Fruit fly (Drosophila melanogaster) whole organism, adult: Measurements from ENCODE around the gene P5CDh1.

Source experiments
- CG11617 ChIP-seq: fragments of 200-800 bp; sonication (Bioruptor generic); optimal IDR thresholded peaks from 2 replicates; lab custom pipeline; 2017; ENCODE audit warnings: mild to moderate bottlenecking, missing biosample characterization, missing genetic modification reagents, missing genetic modification characterization
- CG12768 ChIP-seq: fragments of 200-800 bp; sonication (Bioruptor generic); optimal IDR thresholded peaks from 2 replicates; lab custom pipeline; 2017; ENCODE audit warnings: missing biosample characterization, missing genetic modification characterization, mild to moderate bottlenecking, moderate library complexity, missing genetic modification reagents
- CG14711 ChIP-seq: fragments of 200-800 bp; sonication (Bioruptor generic); optimal IDR thresholded peaks from 2 replicates; lab custom pipeline; 2018; ENCODE audit warnings: missing biosample characterization, mild to moderate bottlenecking, missing genetic modification characterization, moderate library complexity
- CG1620 ChIP-seq: fragments of 200-800 bp; sonication (Bioruptor generic); optimal IDR thresholded peaks from 2 replicates; lab custom pipeline; 2016; ENCODE audit warnings: missing biosample characterization, missing genetic modification characterization
- CG33017 ChIP-seq: fragments of 200-800 bp; sonication (Bioruptor generic); optimal IDR thresholded peaks from 2 replicates; lab custom pipeline; 2018; ENCODE audit warnings: missing biosample characterization, mild to moderate bottlenecking, missing genetic modification characterization, moderate library complexity
- CG5204 ChIP-seq: fragments of 200-800 bp; sonication (Bioruptor generic); optimal IDR thresholded peaks from 2 replicates; lab custom pipeline; 2016; ENCODE audit warnings: missing biosample characterization, missing genetic modification characterization
- CG7045 ChIP-seq: fragments of 200-800 bp; sonication (Bioruptor generic); optimal IDR thresholded peaks from 2 replicates; lab custom pipeline; 2017; ENCODE audit warnings: missing biosample characterization, mild to moderate bottlenecking, missing genetic modification characterization
- CG7101 ChIP-seq: fragments of 200-800 bp; sonication (Bioruptor generic); optimal IDR thresholded peaks from 2 replicates; lab custom pipeline; 2018; ENCODE audit warnings: missing biosample characterization, mild to moderate bottlenecking, missing genetic modification characterization, moderate library complexity
- Clk ChIP-seq: fragments of 200-800 bp; sonication (Bioruptor generic); optimal IDR thresholded peaks from 2 replicates; lab custom pipeline; 2017; ENCODE audit warnings: missing biosample characterization, missing genetic modification characterization
- Crg-1 ChIP-seq: fragments of 200-800 bp; sonication (Bioruptor generic); optimal IDR thresholded peaks from 2 replicates; lab custom pipeline; 2016; ENCODE audit warnings: missing biosample characterization, missing genetic modification characterization
- Hr96 ChIP-seq: fragments of 200-800 bp; sonication (Bioruptor generic); optimal IDR thresholded peaks from 2 replicates; lab custom pipeline; 2016; ENCODE audit warnings: missing biosample characterization, missing genetic modification characterization
- Mnt ChIP-seq: fragments of 200-800 bp; sonication (Bioruptor generic); optimal IDR thresholded peaks from 2 replicates; lab custom pipeline; 2016; ENCODE audit warnings: missing biosample characterization, mild to moderate bottlenecking, missing genetic modification characterization
- bab1 ChIP-seq: fragments of 200-800 bp; sonication (Bioruptor generic); optimal IDR thresholded peaks from 3 replicates; lab custom pipeline; 2019; ENCODE audit warnings: missing biosample characterization, mild to moderate bottlenecking, missing genetic modification characterization, moderate library complexity
- cic ChIP-seq: fragments of 200-800 bp; sonication (Bioruptor generic); optimal IDR thresholded peaks from 2 replicates; lab custom pipeline; 2017; ENCODE audit warnings: missing biosample characterization, mild to moderate bottlenecking, missing genetic modification characterization, moderate library complexity
- cnc ChIP-seq, 2 experiments: fragments of >200 bp; optimal IDR thresholded peaks; 2 replicates each; lab custom pipeline; 2017
- kay ChIP-seq: fragments of 200-800 bp; sonication (Bioruptor generic); peaks from one replicate; lab custom pipeline; 2016; ENCODE audit warnings: missing biosample characterization, missing genetic modification characterization, borderline replicate concordance
- ovo ChIP-seq: fragments of 200-800 bp; sonication (Bioruptor generic); optimal IDR thresholded peaks from 2 replicates; lab custom pipeline; 2016; ENCODE audit warnings: missing biosample characterization, missing genetic modification characterization
- pad ChIP-seq: fragments of 200-800 bp; sonication (Bioruptor generic); optimal IDR thresholded peaks from 3 replicates; lab custom pipeline; 2017; ENCODE audit warnings: missing biosample characterization, missing genetic modification characterization, mild to moderate bottlenecking, moderate library complexity, missing genetic modification reagents
- tj ChIP-seq: fragments of 200-800 bp; sonication (Bioruptor generic); optimal IDR thresholded peaks from 3 replicates; lab custom pipeline; 2017; ENCODE audit warnings: missing biosample characterization, mild to moderate bottlenecking, missing genetic modification characterization, moderate library complexity
- toe ChIP-seq: fragments of 200-800 bp; sonication (Bioruptor generic); optimal IDR thresholded peaks from 2 replicates; lab custom pipeline; 2016; ENCODE audit warnings: missing biosample characterization, missing genetic modification characterization

The P5CDh1 gene

dm6 chr3L:21828177-21828589, 13.0 kb downstream of the P5CDh1 start, which contains the start of gene CG32448:
Gene CG32448 (minus strand): TSS chr3L:21828480.
- TF ChIP-seq Crg-1 (GFP tag; lab: Kevin White, UChicago) (no peak), CG7101 (tag; lab: Kevin White, UChicago) (peak; percentile 46), Hr96 (GFP tag; lab: Kevin White, UChicago) (peak; percentile 37), CG14711 (tag; lab: Kevin White, UChicago) (peak; percentile 24), CG7045 (GFP tag; lab: Kevin White, UChicago) (peak; percentile 13), CG12768 (GFP tag; lab: Kevin White, UChicago) (no peak), CG11617 (GFP tag; lab: Kevin White, UChicago) (peak; percentile 3), toe (no peak), tj (GFP tag; lab: Kevin White, UChicago) (no peak), CG5204 (GFP tag; lab: Kevin White, UChicago) (peak; percentile 55), ovo (GFP tag; lab: Kevin White, UChicago) (no peak), pad (GFP tag; lab: Kevin White, UChicago) (no peak), bab1 (GFP tag; lab: Kevin White, UChicago) (no peak), cic (GFP tag; lab: Kevin White, UChicago) (no peak), kay (GFP tag; lab: Kevin White, UChicago) (no peak), Mnt (peak; percentile 34), CG33017 (tag; lab: Kevin White, UChicago) (peak; percentile 10), cnc (optimal IDR thresholded peaks at IDR 0.05; lab: Kevin White, UChicago) (no peak), Clk (no peak), CG1620 (GFP tag; lab: Kevin White, UChicago) (peak; percentile 27)

DNA sequence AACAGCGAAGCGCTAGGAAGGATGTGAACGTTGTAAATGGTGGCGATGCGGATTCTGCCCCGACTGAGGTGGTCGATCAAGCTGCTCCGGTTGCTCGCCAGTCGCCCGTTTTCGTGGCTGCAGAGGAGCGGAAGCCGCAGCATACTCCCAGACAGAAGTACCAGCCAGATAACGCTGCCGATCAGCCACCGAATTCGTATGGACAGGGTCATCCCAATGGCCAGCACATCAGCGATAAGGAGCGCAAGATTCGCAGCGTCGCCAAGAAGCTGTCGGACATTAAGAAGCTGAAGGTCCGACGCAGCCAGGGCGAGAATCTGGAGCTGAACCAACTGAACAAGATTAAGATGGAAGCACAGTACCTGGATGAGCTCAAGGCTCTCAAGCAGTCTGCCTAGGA, 14.0 kb downstream of the P5CDh1 start:
- no peak for TF ChIP-seq kay (GFP tag; lab: Kevin White, UChicago)

DNA sequence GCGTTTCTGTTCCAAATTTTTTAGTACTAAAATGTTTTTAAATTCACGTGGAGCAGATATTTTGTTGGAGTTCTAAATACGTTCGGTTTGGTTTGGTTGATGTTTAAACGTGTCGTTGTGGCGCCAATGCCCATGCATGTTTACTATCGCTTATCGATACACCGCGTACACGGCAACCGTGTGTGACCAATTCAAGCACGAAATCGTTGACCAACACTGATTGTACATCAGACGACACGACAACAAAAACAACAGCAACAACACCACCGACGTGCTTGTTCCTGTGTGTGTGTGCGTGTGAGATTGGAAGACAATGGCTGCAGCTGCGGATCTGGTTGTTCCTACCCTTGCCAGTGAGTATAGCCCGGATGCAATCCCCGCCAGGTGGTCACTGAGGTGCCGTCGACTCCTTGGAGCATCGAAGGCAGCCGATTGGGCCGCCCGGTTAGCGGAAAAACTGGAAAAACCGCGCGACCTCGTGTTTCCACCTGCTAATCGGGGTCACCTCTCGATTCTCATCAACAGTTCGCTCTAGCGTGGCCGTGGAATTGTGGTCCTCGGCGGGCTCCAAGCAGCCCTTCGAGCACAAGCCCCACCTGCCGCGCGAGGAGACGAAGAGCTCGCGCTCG, 16.3 kb downstream of the P5CDh1 start, which contains the start of gene eIF2A:
TSS of gene eIF2A (plus strand) at position 16 of the 629 bp plus-strand sequence.
- TF ChIP-seq CG1620 (GFP tag; lab: Kevin White, UChicago) (peak; percentile 86), kay (GFP tag; lab: Kevin White, UChicago) (no peak), bab1 (GFP tag; lab: Kevin White, UChicago) (peak; percentile 77), Clk (peak; percentile 35), ovo (GFP tag; lab: Kevin White, UChicago) (peak; percentile 51), Hr96 (GFP tag; lab: Kevin White, UChicago) (peak; percentile 64), CG7045 (GFP tag; lab: Kevin White, UChicago) (peak; percentile 43), CG11617 (GFP tag; lab: Kevin White, UChicago) (peak; percentile 48), Mnt (peak; percentile 90), CG7101 (tag; lab: Kevin White, UChicago) (peak; percentile 76), CG33017 (tag; lab: Kevin White, UChicago) (peak; percentile 52), pad (GFP tag; lab: Kevin White, UChicago) (peak; percentile 72), Crg-1 (GFP tag; lab: Kevin White, UChicago) (peak; percentile 90), toe (peak; percentile 36), cnc (optimal IDR thresholded peaks at IDR 0.05; lab: Kevin White, UChicago) (no peak), CG5204 (GFP tag; lab: Kevin White, UChicago) (peak; percentile 34), CG14711 (tag; lab: Kevin White, UChicago) (peak; percentile 37), CG12768 (GFP tag; lab: Kevin White, UChicago) (peak; percentile 67), cic (GFP tag; lab: Kevin White, UChicago) (peak; percentile 69), tj (GFP tag; lab: Kevin White, UChicago) (no peak)

DNA sequence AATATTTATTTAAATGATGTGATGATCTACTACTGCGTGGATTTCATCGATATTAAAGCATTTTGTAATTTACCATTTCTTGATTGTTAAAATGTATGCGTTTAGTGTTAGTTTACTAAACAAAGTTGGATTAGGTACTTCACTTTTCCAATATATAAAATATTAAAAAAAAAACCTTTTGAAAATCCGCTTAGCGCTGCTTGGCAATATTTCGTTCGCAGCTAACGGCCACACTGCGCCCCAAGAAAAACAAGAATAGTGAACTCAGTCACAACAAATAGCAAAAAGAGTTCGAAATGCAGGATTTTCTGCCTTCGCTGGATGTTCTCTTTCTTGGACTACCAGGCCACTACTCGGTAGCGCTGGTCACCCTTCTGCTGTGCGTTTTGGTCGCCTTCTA, 17.9 kb downstream of the P5CDh1 start, which contains the start of gene CG7407:
TSS of gene CG7407 (plus strand) at position 226 of the 400 bp plus-strand sequence.
- TF ChIP-seq CG7101 (tag; lab: Kevin White, UChicago) = no peak
- no peak for TF ChIP-seq CG12768 (GFP tag; lab: Kevin White, UChicago)
- TF ChIP-seq bab1 (GFP tag; lab: Kevin White, UChicago) = peak; percentile 14
- TF ChIP-seq CG7045 (GFP tag; lab: Kevin White, UChicago) = no peak

dm6 chr3L:21821780-21822179, 19.4 kb downstream of the P5CDh1 start, which contains the start of gene CycH:
Gene CycH (plus strand): TSS chr3L:21821997.
- TF ChIP-seq CG5204 (GFP tag; lab: Kevin White, UChicago) (no peak), Mnt (peak; percentile 12), CG7045 (GFP tag; lab: Kevin White, UChicago) (no peak), CG14711 (tag; lab: Kevin White, UChicago) (peak; percentile 26), CG33017 (tag; lab: Kevin White, UChicago) (no peak), pad (GFP tag; lab: Kevin White, UChicago) (no peak), CG1620 (GFP tag; lab: Kevin White, UChicago) (no peak), Hr96 (GFP tag; lab: Kevin White, UChicago) (no peak), bab1 (GFP tag; lab: Kevin White, UChicago) (peak; percentile 45), cic (GFP tag; lab: Kevin White, UChicago) (no peak), Crg-1 (GFP tag; lab: Kevin White, UChicago) (peak; percentile 1), ovo (GFP tag; lab: Kevin White, UChicago) (no peak), toe (peak; percentile 19), cnc (optimal IDR thresholded peaks at IDR 0.05; lab: Kevin White, UChicago) (no peak), kay (GFP tag; lab: Kevin White, UChicago) (no peak), CG7101 (tag; lab: Kevin White, UChicago) (peak; percentile 42), tj (GFP tag; lab: Kevin White, UChicago) (peak; percentile 57), CG12768 (GFP tag; lab: Kevin White, UChicago) (no peak), Clk (no peak), CG11617 (GFP tag; lab: Kevin White, UChicago) (no peak)
